Worm (Caenorhabditis elegans): ENCODE data around the gene F08G2.5.

ce11 chrII:13882405-13882804 is 49.0 kb upstream of the F08G2.5 start, which contains the start of gene hda-10:
- TF ChIP-seq T22C8.4 (GFP tag; IDR thresholded peaks at IDR 0.05) (no peak), klf-2 (GFP tag; conservative IDR thresholded peaks at IDR 0.05) (no peak), ztf-23 (GFP tag; IDR thresholded peaks at IDR 0.05) (no peak), med-1 (GFP tag; optimal IDR thresholded peaks at IDR 0.05; ENCODE audit: insufficient read depth) (no peak)
